Worm (Caenorhabditis elegans) whole organism, L3 larva: ENCODE data around the gene K06A4.6.

ENCODE experiments used
- R02D3.7 ChIP-seq: fragments of 150-350 bp; optimal IDR thresholded peaks from 2 replicates; lab custom pipeline; 2014; ENCODE audit warnings: missing biosample characterization, missing genetic modification characterization
- elt-1 ChIP-seq: fragments of 150-350 bp; optimal IDR thresholded peaks from 2 replicates; lab custom pipeline; 2014; ENCODE audit warnings: missing biosample characterization, missing genetic modification characterization
- nhr-76 ChIP-seq: fragments of 150-350 bp; sonication (generic microtip); optimal IDR thresholded peaks from 5 replicates; lab custom pipeline; 2014; ENCODE audit warnings: missing biosample characterization, missing genetic modification characterization
- snpc-4 ChIP-seq: fragments of 150-350 bp; optimal IDR thresholded peaks from 2 replicates; lab custom pipeline; 2014; ENCODE audit warnings: missing biosample characterization, missing genetic modification characterization

- no peak for TF ChIP-seq snpc-4 (tag; lab: Kevin White, UChicago)
- no peak for TF ChIP-seq R02D3.7
- no peak for TF ChIP-seq nhr-76
- TF ChIP-seq elt-1 (tag; lab: Kevin White, UChicago), result no peak
These were observed 26.5 kb upstream of the K06A4.6 start for ce11 chrV:9506931-9507330.
